Fruit fly (Drosophila melanogaster) whole organism, wandering third instar larva: ENCODE measurements around the gene GramD1B.

Source experiments
- Dfd ChIP-seq: fragments of >200 bp; optimal IDR thresholded peaks from 2 replicates; lab custom pipeline; 2017; ENCODE audit warnings: missing biosample characterization, missing genetic modification characterization
- OdsH ChIP-seq: fragments of 200-800 bp; sonication (Bioruptor generic); optimal IDR thresholded peaks from 2 replicates; lab custom pipeline; 2016; ENCODE audit warnings: missing biosample characterization, mild to moderate bottlenecking, missing genetic modification characterization
- Rel ChIP-seq, 2 experiments: fragments of 200-800 bp; sonication (Bioruptor generic) in 1 of 2; optimal IDR thresholded peaks; 2 replicates in 1 of 2; 3 replicates in 1 of 2; lab custom pipeline; 2016 to 2019; ENCODE audit warnings: mild to moderate bottlenecking in 2 of 2, missing biosample characterization in 2 of 2, missing genetic modification characterization in 2 of 2, moderate library complexity in 1 of 2
- h ChIP-seq: fragments of 200-800 bp; sonication (Bioruptor generic); optimal IDR thresholded peaks from 3 replicates; lab custom pipeline; 2016; ENCODE audit warnings: missing biosample characterization, mild to moderate bottlenecking, missing genetic modification characterization
- jim ChIP-seq: fragments of 175-275, 200-325 bp; sonication (Bioruptor generic); optimal IDR thresholded peaks from 2 replicates; lab custom pipeline; 2016; ENCODE audit warnings: missing biosample characterization, mild to moderate bottlenecking, missing genetic modification characterization
- pan ChIP-seq: fragments of >200 bp; optimal IDR thresholded peaks from 2 replicates; lab custom pipeline; 2017

- no peak for TF ChIP-seq jim (GFP tag; lab: Kevin White, UChicago)
- no peak for TF ChIP-seq pan
- TF ChIP-seq Dfd, result no peak
- TF ChIP-seq h (GFP tag; lab: Kevin White, UChicago), result no peak
- no peak for TF ChIP-seq Rel (GFP tag; optimal IDR thresholded peaks at IDR 0.05; lab: Kevin White, UChicago)
- TF ChIP-seq Rel (tag; optimal IDR thresholded peaks at IDR 0.05; lab: Kevin White, UChicago), result no peak
- no peak for TF ChIP-seq OdsH (GFP tag; lab: Kevin White, UChicago)
These were observed 40.7 kb downstream of the GramD1B start, which contains the start of gene CG15408 for dm6 chr2L:3332514-3332913.
